Worm (Caenorhabditis elegans) whole organism, L4 larva: ENCODE measurements around the gene cox-10.

Experiments
- Y48G9A.11 ChIP-seq: fragments of 200-800 bp; sonication (Bioruptor generic); IDR thresholded peaks from 2 replicates; pipeline ENCODE4 v1.3.6; 2022; ENCODE audit warnings: missing genetic modification reagents, missing genetic modification characterization, missing compliant biosample characterization
- ZK337.2 ChIP-seq: fragments of 200-800 bp; sonication (Bioruptor generic); IDR thresholded peaks from 2 replicates; pipeline ENCODE4 v1.3.6; 2022; ENCODE audit warnings: missing genetic modification reagents, missing genetic modification characterization, missing compliant biosample characterization
- aha-1 ChIP-seq: fragments of 150-350 bp; peaks from one replicate; lab custom pipeline; 2014; ENCODE audit warnings: missing biosample characterization, missing genetic modification characterization
- fkh-10 ChIP-seq: fragments of 150-350 bp; optimal IDR thresholded peaks from 2 replicates; lab custom pipeline; 2014; ENCODE audit warnings: missing biosample characterization, missing genetic modification reagents, missing genetic modification characterization
- nhr-10 ChIP-seq: fragments of 150-350 bp; optimal IDR thresholded peaks from 2 replicates; lab custom pipeline; 2014; ENCODE audit warnings: missing biosample characterization, missing genetic modification characterization
- nhr-28 ChIP-seq: fragments of 150-350 bp; optimal IDR thresholded peaks from 2 replicates; lab custom pipeline; 2014; ENCODE audit warnings: missing biosample characterization, missing genetic modification characterization
- unc-62 ChIP-seq, 3 experiments: fragments of 150-350 bp in 1 of 3; sonication (generic microtip); optimal IDR thresholded peaks in 2 of 3; peaks in 1 of 3; 1 replicate in 1 of 3; 2 replicates in 2 of 3; lab custom pipeline; 2014 to 2017; ENCODE audit warnings: missing biosample characterization in 3 of 3, missing genetic modification characterization in 3 of 3, missing genetic modification reagents in 3 of 3, missing genotype in 1 of 3
- zip-2 ChIP-seq: fragments of 150-350 bp; optimal IDR thresholded peaks from 2 replicates; lab custom pipeline; 2014; ENCODE audit warnings: missing biosample characterization, missing genetic modification characterization

DNA sequence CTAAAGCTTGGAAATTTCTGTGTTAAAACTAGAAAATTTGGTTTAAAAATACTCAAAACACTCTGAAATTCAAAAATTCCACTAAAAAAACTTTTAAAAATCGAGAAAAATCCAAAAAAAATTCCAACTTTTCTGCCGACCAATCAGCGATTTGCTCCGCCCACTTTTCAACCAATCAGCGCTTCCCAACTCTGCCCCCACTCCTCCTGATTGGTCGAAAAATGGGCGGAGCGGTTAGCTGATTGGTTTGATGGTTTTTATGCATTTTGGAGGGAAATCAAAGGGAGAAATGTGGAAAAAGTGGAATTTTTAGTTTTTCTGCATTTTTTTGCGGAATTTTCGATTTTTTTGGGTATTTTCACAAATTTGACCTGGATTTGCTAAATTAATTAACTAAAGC is 42.3 kb downstream of the cox-10 start:
- no peak for TF ChIP-seq zip-2 (tag; lab: Kevin White, UChicago)
- TF ChIP-seq fkh-10 (GFP tag; lab: Kevin White, UChicago): no peak
- TF ChIP-seq Y48G9A.11 (GFP tag; lab: Robert Waterston, UW): no peak
- no peak for TF ChIP-seq ZK337.2
- no peak for TF ChIP-seq aha-1
- TF ChIP-seq nhr-28 (tag; lab: Kevin White, UChicago): no peak
- TF ChIP-seq unc-62 (GFP tag; optimal IDR thresholded peaks at IDR 0.05 in 1 of 2; lab: Kevin White, UChicago): no peak
- no peak for TF ChIP-seq unc-62 (tag; optimal IDR thresholded peaks at IDR 0.05; lab: Kevin White, UChicago)
- TF ChIP-seq nhr-10 (tag; lab: Kevin White, UChicago): no peak
